Worm (Caenorhabditis elegans) whole organism, L4/young adult: Measurements from ENCODE around the gene btb-6.

Experiments used
- W03F9.2 ChIP-seq: fragments of 150-350 bp; optimal IDR thresholded peaks from 2 replicates; lab custom pipeline; 2014; ENCODE audit warnings: missing biosample characterization, missing genetic modification characterization
- dao-5 ChIP-seq: sonication (generic microtip); optimal IDR thresholded peaks from 2 replicates; lab custom pipeline; 2016; ENCODE audit warnings: missing genotype, missing genetic modification characterization, moderate library complexity, missing compliant biosample characterization

ce11 chrII:1694530-1694929, 20.6 kb upstream of the btb-6 start, which contains the start of gene fbxc-26:
- TF ChIP-seq dao-5 (tag; lab: Kevin White, UChicago) (no peak), W03F9.2 (tag; lab: Kevin White, UChicago) (no peak)
